Fruit fly (Drosophila melanogaster) whole organism, embryonic: ENCODE measurements around the gene CG7191.

ENCODE experiments used
- Ada2b ChIP-seq: fragments of 200-800 bp; sonication (Bioruptor generic); IDR thresholded peaks from 2 replicates; pipeline ENCODE4 v1.3.6; 2022; ENCODE audit warnings: missing biosample characterization, missing genetic modification characterization
- Awh ChIP-seq: fragments of 200-800 bp; sonication (Bioruptor generic); IDR thresholded peaks from 2 replicates; pipeline ENCODE4, ENCODE4 v1.3.6; 2022; ENCODE audit warnings: missing biosample characterization, missing genetic modification characterization
- BtbVII ChIP-seq: fragments of 200-800 bp; sonication (Bioruptor generic); optimal IDR thresholded peaks from 3 replicates; lab custom pipeline; 2017; ENCODE audit warnings: missing biosample characterization, mild to moderate bottlenecking, missing genetic modification characterization
- CG10979 ChIP-seq: fragments of 200-800 bp; sonication (Bioruptor generic); optimal IDR thresholded peaks from 2 replicates; lab custom pipeline; 2018; ENCODE audit warnings: missing biosample characterization, mild to moderate bottlenecking, missing genetic modification characterization, moderate library complexity
- CG11456 ChIP-seq: fragments of 200-800 bp; sonication (Bioruptor generic); IDR thresholded peaks from 3 replicates; pipeline ENCODE4 v1.3.6; 2022; ENCODE audit warnings: missing biosample characterization, missing genetic modification characterization
- CG11560 ChIP-seq: fragments of 200-800 bp; sonication (Bioruptor generic); IDR thresholded peaks from 3 replicates; pipeline ENCODE4 v1.3.6; 2022; ENCODE audit warnings: missing biosample characterization, missing genetic modification characterization
- CG12071 ChIP-seq: fragments of 200-800 bp; sonication (Bioruptor generic); optimal IDR thresholded peaks from 3 replicates; lab custom pipeline; 2018; ENCODE audit warnings: missing biosample characterization, mild to moderate bottlenecking, missing genetic modification characterization
- CG1233 ChIP-seq: fragments of 200-800 bp; sonication (Bioruptor generic); optimal IDR thresholded peaks from 4 replicates; lab custom pipeline; 2018; ENCODE audit warnings: missing biosample characterization, mild to moderate bottlenecking, missing genetic modification characterization
- CG12769 ChIP-seq: fragments of 200-800 bp; sonication (Bioruptor generic); optimal IDR thresholded peaks from 2 replicates; lab custom pipeline; 2019; ENCODE audit warnings: missing biosample characterization, mild to moderate bottlenecking, missing genetic modification characterization, moderate library complexity
- CG13296 ChIP-seq: fragments of 200-800 bp; sonication (Bioruptor generic); optimal IDR thresholded peaks from 3 replicates; lab custom pipeline; 2018; ENCODE audit warnings: missing biosample characterization, mild to moderate bottlenecking, missing genetic modification characterization
- CG14441 ChIP-seq: fragments of 200-800 bp; sonication (Bioruptor generic); IDR thresholded peaks from 2 replicates; pipeline ENCODE4 v1.3.6; 2022; ENCODE audit warnings: missing biosample characterization, missing genetic modification characterization
- CG17568 ChIP-seq: fragments of 200-800 bp; sonication (Bioruptor generic); optimal IDR thresholded peaks from 2 replicates; lab custom pipeline; 2018; ENCODE audit warnings: missing biosample characterization, mild to moderate bottlenecking, missing genetic modification characterization, moderate library complexity
- CG2678 ChIP-seq: fragments of 200-800 bp; sonication (Bioruptor generic); optimal IDR thresholded peaks from 3 replicates; lab custom pipeline; 2019; ENCODE audit warnings: missing biosample characterization, mild to moderate bottlenecking, missing genetic modification characterization, moderate library complexity
- CG6654 ChIP-seq: fragments of 200-800 bp; sonication (Bioruptor generic); optimal IDR thresholded peaks from 2 replicates; lab custom pipeline; 2017; ENCODE audit warnings: missing biosample characterization, mild to moderate bottlenecking, missing genetic modification characterization
- CG6689 ChIP-seq: fragments of 200-800 bp; sonication (Bioruptor generic); IDR thresholded peaks from 2 replicates; pipeline ENCODE4 v1.3.6; 2022; ENCODE audit warnings: missing biosample characterization, missing genetic modification characterization
- CG6765 ChIP-seq: fragments of 200-800 bp; sonication (Bioruptor generic); optimal IDR thresholded peaks from 3 replicates; lab custom pipeline; 2017; ENCODE audit warnings: missing biosample characterization, mild to moderate bottlenecking, missing genetic modification characterization
- CG6813 ChIP-seq: fragments of 200-800 bp; sonication (Bioruptor generic); optimal IDR thresholded peaks from 2 replicates; lab custom pipeline; 2017; ENCODE audit warnings: missing biosample characterization, missing genetic modification characterization, mild to moderate bottlenecking, moderate library complexity, missing genetic modification reagents
- CG7987 ChIP-seq: fragments of 200-800 bp; sonication (Bioruptor generic); optimal IDR thresholded peaks from 2 replicates; lab custom pipeline; 2018; ENCODE audit warnings: missing biosample characterization, mild to moderate bottlenecking, missing genetic modification characterization, moderate library complexity
- CG8290 ChIP-seq, 3 experiments: fragments of 200-800 bp; sonication (Bioruptor generic); optimal IDR thresholded peaks; 2 replicates each; lab custom pipeline; 2016 to 2019; ENCODE audit warnings: missing biosample characterization in 3 of 3, missing genetic modification characterization in 3 of 3, mild to moderate bottlenecking in 2 of 3, moderate library complexity in 1 of 3
- CoRest ChIP-seq: fragments of 200-800 bp; sonication (Bioruptor generic); optimal IDR thresholded peaks from 3 replicates; lab custom pipeline; 2018; ENCODE audit warnings: missing biosample characterization, mild to moderate bottlenecking, missing genetic modification characterization, moderate library complexity
- Fer2 ChIP-seq: fragments of 200-800 bp; sonication (Bioruptor generic); optimal IDR thresholded peaks from 2 replicates; lab custom pipeline; 2018; ENCODE audit warnings: missing biosample characterization, mild to moderate bottlenecking, missing genetic modification characterization, moderate library complexity
- Hmr ChIP-seq: fragments of 200-800 bp; sonication (Bioruptor generic); optimal IDR thresholded peaks from 3 replicates; lab custom pipeline; 2017; ENCODE audit warnings: mild to moderate bottlenecking, missing biosample characterization, missing genetic modification reagents, missing genetic modification characterization
- NfI ChIP-seq: fragments of 200-800 bp; sonication (Bioruptor generic); optimal IDR thresholded peaks from 3 replicates; lab custom pipeline; 2018; ENCODE audit warnings: missing biosample characterization, mild to moderate bottlenecking, missing genetic modification characterization, moderate library complexity
- Optix ChIP-seq: fragments of 200-800 bp; sonication (Bioruptor generic); IDR thresholded peaks from 3 replicates; pipeline ENCODE4 v1.3.6; 2022; ENCODE audit warnings: missing biosample characterization, missing genetic modification characterization
- PHDP ChIP-seq: fragments of 200-800 bp; sonication (Bioruptor generic); optimal IDR thresholded peaks from 3 replicates; lab custom pipeline; 2018; ENCODE audit warnings: missing biosample characterization, mild to moderate bottlenecking, missing genetic modification characterization, moderate library complexity
- Rfx ChIP-seq: fragments of 200-800 bp; sonication (Bioruptor generic); IDR thresholded peaks from 2 replicates; pipeline ENCODE4 v1.3.6; 2022; ENCODE audit warnings: missing biosample characterization, missing genetic modification characterization
- Sox102F ChIP-seq: fragments of 200-800 bp; sonication (Bioruptor generic); optimal IDR thresholded peaks from 2 replicates; lab custom pipeline; 2018; ENCODE audit warnings: missing biosample characterization, mild to moderate bottlenecking, missing genetic modification characterization, moderate library complexity
- ase ChIP-seq: fragments of 200-800 bp; sonication (Bioruptor generic); IDR thresholded peaks from 3 replicates; pipeline ENCODE4 v1.3.6; 2022; ENCODE audit warnings: missing biosample characterization, missing genetic modification characterization
- bowl ChIP-seq: fragments of 200-800 bp; sonication (Bioruptor generic); IDR thresholded peaks from 2 replicates; pipeline ENCODE4 v1.3.6; 2022; ENCODE audit warnings: missing biosample characterization, missing genetic modification characterization
- br ChIP-seq: fragments of >200 bp; optimal IDR thresholded peaks from 2 replicates; lab custom pipeline; 2017
- caup ChIP-seq: fragments of 200-800 bp; sonication (Bioruptor generic); optimal IDR thresholded peaks from 3 replicates; lab custom pipeline; 2017; ENCODE audit warnings: missing biosample characterization, mild to moderate bottlenecking, missing genetic modification characterization, moderate library complexity; ENCODE audit not compliant: severe bottlenecking
- chn ChIP-seq: fragments of 200-800 bp; sonication (Bioruptor generic); optimal IDR thresholded peaks from 2 replicates; lab custom pipeline; 2016; ENCODE audit warnings: missing biosample characterization, missing genetic modification characterization
- dmrt11E ChIP-seq: fragments of 200-800 bp; sonication (Bioruptor generic); optimal IDR thresholded peaks from 3 replicates; lab custom pipeline; 2018; ENCODE audit warnings: missing biosample characterization, mild to moderate bottlenecking, missing genetic modification characterization, moderate library complexity
- exex ChIP-seq: fragments of 200-800 bp; sonication (Bioruptor generic); optimal IDR thresholded peaks from 4 replicates; lab custom pipeline; 2018; ENCODE audit warnings: missing biosample characterization, mild to moderate bottlenecking, missing genetic modification characterization, moderate library complexity
- eyg ChIP-seq: fragments of 200-800 bp; sonication (Bioruptor generic); optimal IDR thresholded peaks from 3 replicates; lab custom pipeline; 2016; ENCODE audit warnings: missing biosample characterization, missing genetic modification characterization
- gem ChIP-seq: fragments of 200-800 bp; sonication (Bioruptor generic); optimal IDR thresholded peaks from 2 replicates; lab custom pipeline; 2019; ENCODE audit warnings: missing biosample characterization, mild to moderate bottlenecking, missing genetic modification characterization, moderate library complexity
- oc ChIP-seq: fragments of 200-800 bp; sonication (Bioruptor generic); optimal IDR thresholded peaks from 2 replicates; lab custom pipeline; 2018; ENCODE audit warnings: missing biosample characterization, mild to moderate bottlenecking, missing genetic modification characterization, moderate library complexity
- pros ChIP-seq: fragments of 200-800 bp; sonication (Bioruptor generic); optimal IDR thresholded peaks from 3 replicates; lab custom pipeline; 2019; ENCODE audit warnings: missing biosample characterization, mild to moderate bottlenecking, missing genetic modification characterization, moderate library complexity
- sens ChIP-seq: fragments of 200-800 bp; sonication (Bioruptor generic); peaks from one replicate; lab custom pipeline; 2016; ENCODE audit warnings: missing biosample characterization, missing genetic modification characterization
- sim ChIP-seq: fragments of 200-800 bp; sonication (Bioruptor generic); IDR thresholded peaks from 2 replicates; pipeline ENCODE4 v1.3.6; 2022; ENCODE audit warnings: missing biosample characterization, missing genetic modification characterization
- slbo ChIP-seq: fragments of 200-800 bp; sonication (Bioruptor generic); IDR thresholded peaks from 2 replicates; pipeline ENCODE4 v1.3.6; 2022; ENCODE audit warnings: missing biosample characterization, missing genetic modification characterization
- slp2 ChIP-seq: fragments of 200-800 bp; sonication (Bioruptor generic); optimal IDR thresholded peaks from 2 replicates; lab custom pipeline; 2016; ENCODE audit warnings: missing biosample characterization, missing genetic modification characterization
- sr ChIP-seq: fragments of 200-800 bp; sonication (Bioruptor generic); IDR thresholded peaks from 3 replicates; pipeline ENCODE4 v1.3.6; 2022; ENCODE audit warnings: missing biosample characterization, missing genetic modification characterization
- twi ChIP-seq: fragments of 200-800 bp; optimal IDR thresholded peaks from 2 replicates; lab custom pipeline; 2019; ENCODE audit warnings: missing biosample characterization, mild to moderate bottlenecking, missing genetic modification characterization, moderate library complexity

The CG7191 gene

DNA sequence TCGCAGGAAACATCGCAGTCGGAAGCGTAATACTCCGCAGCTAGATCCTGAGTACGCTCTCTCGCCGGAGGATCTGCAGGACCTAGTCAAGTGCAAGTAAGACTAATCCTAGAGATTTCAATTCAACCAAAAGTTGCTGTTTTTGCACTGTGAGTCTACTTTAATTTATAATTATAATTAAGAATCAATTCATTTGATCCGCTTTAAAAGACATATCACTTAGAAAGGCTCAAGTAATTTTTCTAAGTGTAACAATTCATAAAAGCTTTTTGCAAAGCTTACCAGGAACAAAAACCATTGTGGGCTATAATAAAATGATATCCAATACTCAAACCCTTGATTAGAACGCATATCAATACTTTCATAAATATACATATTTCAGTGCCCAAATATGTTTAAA lies 10.6 kb upstream of the CG7191 start (continued):
- TF ChIP-seq Hmr (GFP tag; lab: Kevin White, UChicago) (no peak), slp2 (GFP tag; lab: Kevin White, UChicago) (no peak)

DNA sequence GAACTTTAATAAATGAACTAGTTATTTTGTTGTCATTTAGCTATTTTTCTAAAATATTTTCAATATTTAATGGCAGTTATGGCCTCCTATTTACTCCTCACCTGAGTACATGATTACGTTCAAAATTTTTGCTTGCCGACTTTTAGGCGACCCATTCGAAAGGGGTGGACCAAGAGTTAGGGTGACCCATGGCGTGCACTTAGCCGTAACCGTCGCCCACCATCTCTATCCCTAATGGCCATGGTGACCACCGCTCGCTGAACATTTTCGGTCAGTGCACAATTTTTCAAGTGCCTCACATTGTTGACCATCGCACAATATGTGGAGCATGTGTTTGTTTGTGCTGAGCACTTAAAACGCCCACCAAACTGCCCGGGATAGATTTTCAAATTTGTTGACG lies 4.5 kb downstream of the CG7191 start:
- TF ChIP-seq dmrt11E (tag; lab: Kevin White, UChicago) (no peak), CG6689 (GFP tag; lab: Robert Waterston, UW) (0 out of 2 replicates have a peak, but pooled peaks have one; percentile 7), CG17568 (GFP tag; lab: Kevin White, UChicago) (peak; percentile 60), Rfx (GFP tag; lab: Robert Waterston, UW) (peak; percentile 5; the same call in 1 of the 2 replicates), sr (GFP tag; lab: Robert Waterston, UW) (0 out of 3 replicates have a peak, but pooled peaks have one; percentile 33), ase (GFP tag; lab: Robert Waterston, UW) (peak; percentile 4; the same call in 1 of the 3 replicates), sim (GFP tag; lab: Robert Waterston, UW) (no peak), CG11456 (0 out of 3 replicates have a peak, but pooled peaks have one; percentile 22), Optix (GFP tag; lab: Robert Waterston, UW) (0 out of 3 replicates have a peak, but pooled peaks have one; percentile 12), slbo (GFP tag; lab: Robert Waterston, UW) (peak; percentile 39), bowl (GFP tag; lab: Robert Waterston, UW) (0 out of 2 replicates have a peak, but pooled peaks have one; percentile 36), CG11560 (tag; lab: Robert Waterston, UW) (0 out of 3 replicates have a peak, but pooled peaks have one; percentile 8), CG12769 (tag; lab: Kevin White, UChicago) (no peak), twi (tag; lab: Kevin White, UChicago) (peak; percentile 78), oc (tag; lab: Kevin White, UChicago) (no peak)

DNA sequence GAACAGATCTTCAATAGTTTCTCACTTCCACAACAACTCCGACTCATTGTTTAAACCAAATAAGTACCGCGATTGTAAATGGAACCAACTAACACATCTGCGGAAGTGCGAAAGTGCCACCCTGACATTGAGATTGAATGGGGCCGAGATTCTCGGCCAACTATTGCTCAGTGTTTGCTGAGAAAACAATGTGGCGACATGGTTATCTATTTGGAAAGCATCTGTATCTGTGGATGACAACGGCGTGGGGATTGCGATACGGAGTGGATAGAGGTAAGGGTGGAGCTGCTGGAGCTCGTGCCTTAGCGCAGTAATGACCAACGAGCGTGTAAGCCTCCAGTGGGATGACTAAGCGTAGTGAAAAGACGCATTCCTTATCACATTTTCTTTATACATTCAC lies 7.8 kb downstream of the CG7191 start:
- TF ChIP-seq pros (GFP tag; lab: Kevin White, UChicago) (no peak), CG6654 (GFP tag; lab: Kevin White, UChicago) (no peak), br (lab: Kevin White, UChicago) (no peak), Ada2b (no peak), CG13296 (GFP tag; lab: Kevin White, UChicago) (no peak), chn (no peak), CG7987 (no peak), eyg (GFP tag; lab: Kevin White, UChicago) (no peak)
- TF ChIP-seq, all 482 proteins: peak for 0

DNA sequence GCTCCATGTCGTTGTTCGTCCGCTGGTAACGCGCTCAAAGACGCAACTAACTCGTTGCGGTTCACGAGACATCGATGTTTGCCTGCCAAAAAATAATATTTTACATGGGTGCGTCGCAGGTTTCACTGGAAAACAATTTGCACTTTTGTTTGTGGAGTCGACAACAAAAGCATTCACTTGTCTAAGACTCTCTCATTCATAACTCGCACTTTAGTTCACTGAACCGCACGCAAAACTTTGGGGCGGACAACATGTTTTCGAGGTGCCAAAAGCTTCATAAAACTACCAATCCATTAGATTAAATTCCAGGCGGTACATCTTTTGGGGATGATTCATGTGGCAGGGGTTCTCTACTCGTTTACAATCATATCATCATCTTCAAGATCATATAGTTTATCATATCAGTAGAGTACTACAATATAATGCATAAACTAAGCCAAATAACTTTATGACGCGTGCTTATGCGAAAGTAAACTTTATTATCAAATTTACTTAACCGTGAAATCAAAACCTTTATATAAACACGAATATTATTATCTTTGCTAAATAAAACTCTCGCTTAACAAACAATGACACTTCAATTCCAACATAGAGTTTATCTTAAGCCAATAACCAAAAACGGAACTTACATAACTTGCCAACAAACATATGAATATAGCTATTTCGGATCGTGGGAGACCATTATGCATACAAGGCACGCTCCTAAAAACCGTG lies 10.7 kb downstream of the CG7191 start, which contains the start of gene CG7179:
Gene CG7179 (minus strand): TSS at position 51 of the 714 bp plus-strand sequence.
- TF ChIP-seq PHDP (tag; lab: Kevin White, UChicago): peak; percentile 25
- TF ChIP-seq CG12071 (GFP tag; lab: Kevin White, UChicago): peak; percentile 26
- no peak for TF ChIP-seq Awh (GFP tag; lab: Robert Waterston, UW)
- TF ChIP-seq CG6765: peak; percentile 24
- TF ChIP-seq CG2678 (tag; lab: Kevin White, UChicago): peak; percentile 72
- peak; percentile 27 for TF ChIP-seq caup (GFP tag; lab: Kevin White, UChicago)
- TF ChIP-seq NfI (GFP tag; lab: Kevin White, UChicago): no peak
- TF ChIP-seq CG8290 (GFP tag; optimal IDR thresholded peaks at IDR 0.05; lab: Kevin White, UChicago): no peak
- peak in 1 of 2 experiments; percentile 41 for TF ChIP-seq CG8290 (tag; optimal IDR thresholded peaks at IDR 0.05; lab: Kevin White, UChicago)
- TF ChIP-seq sens (GFP tag; lab: Kevin White, UChicago): peak; percentile 83
- TF ChIP-seq exex (tag; lab: Kevin White, UChicago): peak; percentile 28
- no peak for TF ChIP-seq CG14441 (GFP tag; lab: Robert Waterston, UW)
- TF ChIP-seq CG13296 (GFP tag; lab: Kevin White, UChicago): peak; percentile 64
- peak; percentile 14 for TF ChIP-seq CG1233 (GFP tag; lab: Kevin White, UChicago)
- peak; percentile 40 for TF ChIP-seq BtbVII (GFP tag; lab: Kevin White, UChicago)
- no peak for TF ChIP-seq CG10979
- TF ChIP-seq Sox102F (GFP tag; lab: Kevin White, UChicago): peak; percentile 0
- TF ChIP-seq gem (tag; lab: Kevin White, UChicago): peak; percentile 27
- TF ChIP-seq CG6813: peak; percentile 21
- peak; percentile 21 for TF ChIP-seq CoRest (tag; lab: Kevin White, UChicago)
- peak; percentile 30 for TF ChIP-seq Fer2 (tag; lab: Kevin White, UChicago)
